Worm (Caenorhabditis elegans) whole organism, late embryonic: ENCODE results near the gene ver-1.

Source experiments
- C08G9.2 ChIP-seq: sonication (generic microtip); optimal IDR thresholded peaks from 2 replicates; lab custom pipeline; 2016; ENCODE audit warnings: mild to moderate bottlenecking, missing genetic modification characterization, moderate library complexity, missing compliant biosample characterization
- F13H6.1 ChIP-seq: sonication (generic microtip); optimal IDR thresholded peaks from 2 replicates; lab custom pipeline; 2016; ENCODE audit warnings: missing genetic modification characterization, missing compliant biosample characterization
- K02D7.2 ChIP-seq: sonication (generic microtip); optimal IDR thresholded peaks from 2 replicates; lab custom pipeline; 2017; ENCODE audit warnings: mild to moderate bottlenecking, missing genetic modification characterization, missing compliant biosample characterization
- T23F11.4 ChIP-seq: fragments of 200-800 bp; sonication (Bioruptor generic); optimal IDR thresholded peaks from 2 replicates; lab custom pipeline; 2018; ENCODE audit warnings: mild to moderate bottlenecking, missing genetic modification characterization, missing compliant biosample characterization
- ahr-1 ChIP-seq: sonication (generic microtip); optimal IDR thresholded peaks from 2 replicates; lab custom pipeline; 2016; ENCODE audit warnings: missing genetic modification characterization, missing compliant biosample characterization
- ama-1 ChIP-seq: fragments of 150-350 bp; optimal IDR thresholded peaks from 2 replicates; lab custom pipeline; 2014
- ceh-18 ChIP-seq: sonication (generic microtip); optimal IDR thresholded peaks from 2 replicates; lab custom pipeline; 2016; ENCODE audit warnings: missing genetic modification characterization, missing compliant biosample characterization
- ceh-19 ChIP-seq: fragments of 200-800 bp; sonication (Bioruptor generic); optimal IDR thresholded peaks from 2 replicates; lab custom pipeline; 2018; ENCODE audit warnings: mild to moderate bottlenecking, missing genetic modification characterization, missing compliant biosample characterization
- ceh-2 ChIP-seq: sonication (generic microtip); optimal IDR thresholded peaks from 2 replicates; lab custom pipeline; 2016; ENCODE audit warnings: missing genotype, missing genetic modification characterization, missing compliant biosample characterization
- ceh-30 ChIP-seq: fragments of 150-350 bp; optimal IDR thresholded peaks from 2 replicates; lab custom pipeline; 2014; ENCODE audit warnings: missing biosample characterization, missing genetic modification characterization
- ceh-31 ChIP-seq: sonication (generic microtip); optimal IDR thresholded peaks from 2 replicates; lab custom pipeline; 2016; ENCODE audit warnings: missing genetic modification characterization, missing compliant biosample characterization
- ceh-34 ChIP-seq: sonication (generic microtip); optimal IDR thresholded peaks from 2 replicates; lab custom pipeline; 2016; ENCODE audit warnings: mild to moderate bottlenecking, missing genetic modification characterization, missing compliant biosample characterization
- ceh-6 ChIP-seq: fragments of 200-800 bp; sonication (Bioruptor generic); optimal IDR thresholded peaks from 2 replicates; lab custom pipeline; 2018; ENCODE audit warnings: mild to moderate bottlenecking, missing genetic modification characterization, missing compliant biosample characterization
- ceh-9 ChIP-seq: sonication (generic microtip); optimal IDR thresholded peaks from 2 replicates; lab custom pipeline; 2016; ENCODE audit warnings: mild to moderate bottlenecking, missing genetic modification characterization, inconsistent platforms, missing compliant biosample characterization
- dve-1 ChIP-seq: sonication (generic microtip); optimal IDR thresholded peaks from 2 replicates; lab custom pipeline; 2017; ENCODE audit warnings: antibody characterized with exemption, mild to moderate bottlenecking, missing genetic modification characterization, missing compliant biosample characterization
- elt-4 ChIP-seq: sonication (generic microtip); optimal IDR thresholded peaks from 2 replicates; lab custom pipeline; 2016; ENCODE audit warnings: missing genetic modification characterization, missing compliant biosample characterization
- ets-4 ChIP-seq: sonication (generic microtip); optimal IDR thresholded peaks from 2 replicates; lab custom pipeline; 2016; ENCODE audit warnings: missing genetic modification characterization, missing compliant biosample characterization
- eyg-1 ChIP-seq: sonication (generic microtip); optimal IDR thresholded peaks from 2 replicates; lab custom pipeline; 2016; ENCODE audit warnings: missing genotype, missing genetic modification characterization, missing compliant biosample characterization
- fax-1 ChIP-seq: sonication (generic microtip); optimal IDR thresholded peaks from 2 replicates; lab custom pipeline; 2016; ENCODE audit warnings: missing genotype, missing genetic modification characterization, missing compliant biosample characterization
- fkh-10 ChIP-seq: fragments of 150-350 bp; optimal IDR thresholded peaks from 2 replicates; lab custom pipeline; 2014; ENCODE audit warnings: missing biosample characterization, missing genetic modification reagents, missing genetic modification characterization
- fkh-6 ChIP-seq: sonication (generic microtip); optimal IDR thresholded peaks from 2 replicates; lab custom pipeline; 2016; ENCODE audit warnings: missing genetic modification characterization, missing compliant biosample characterization
- gmeb-2 ChIP-seq: sonication (generic microtip); optimal IDR thresholded peaks from 2 replicates; lab custom pipeline; 2016; ENCODE audit warnings: missing genetic modification characterization, inconsistent platforms, missing compliant biosample characterization
- hlh-15 ChIP-seq: sonication (generic microtip); optimal IDR thresholded peaks from 2 replicates; lab custom pipeline; 2016; ENCODE audit warnings: missing genetic modification characterization, missing compliant biosample characterization
- hlh-30 ChIP-seq: sonication (generic microtip); optimal IDR thresholded peaks from 2 replicates; lab custom pipeline; 2017; ENCODE audit warnings: antibody characterized with exemption, missing genetic modification characterization, missing compliant biosample characterization; ENCODE audit not compliant: insufficient read depth
- hlh-6 ChIP-seq: sonication (generic microtip); optimal IDR thresholded peaks from 2 replicates; lab custom pipeline; 2016; ENCODE audit warnings: missing genotype, missing genetic modification characterization, missing compliant biosample characterization
- hlh-8 ChIP-seq: sonication (generic microtip); optimal IDR thresholded peaks from 2 replicates; lab custom pipeline; 2016; ENCODE audit warnings: missing genotype, missing genetic modification characterization, missing compliant biosample characterization
- lin-11 ChIP-seq: fragments of 200-800 bp; sonication (Bioruptor generic); optimal IDR thresholded peaks from 2 replicates; lab custom pipeline; 2018; ENCODE audit warnings: mild to moderate bottlenecking, missing genetic modification characterization, missing compliant biosample characterization
- madf-2 ChIP-seq: sonication (generic microtip); optimal IDR thresholded peaks from 2 replicates; lab custom pipeline; 2017; ENCODE audit warnings: missing genetic modification characterization, missing compliant biosample characterization
- nfya-1 ChIP-seq: sonication (generic microtip); optimal IDR thresholded peaks from 2 replicates; lab custom pipeline; 2017; ENCODE audit warnings: missing genetic modification characterization, mild to moderate bottlenecking, missing compliant biosample characterization, antibody characterized with exemption, moderate library complexity
- nhr-11 ChIP-seq: fragments of 150-350 bp; optimal IDR thresholded peaks from 2 replicates; lab custom pipeline; 2014; ENCODE audit warnings: missing biosample characterization, missing genetic modification characterization
- npax-4 ChIP-seq: sonication (generic microtip); optimal IDR thresholded peaks from 2 replicates; lab custom pipeline; 2016; ENCODE audit warnings: missing genetic modification characterization, missing compliant biosample characterization
- pag-3 ChIP-seq: sonication (generic microtip); optimal IDR thresholded peaks from 2 replicates; lab custom pipeline; 2016; ENCODE audit warnings: missing compliant biosample characterization, missing genetic modification characterization, borderline replicate concordance
- pat-9 ChIP-seq: fragments of 200-800 bp; sonication (Bioruptor generic); optimal IDR thresholded peaks from 2 replicates; lab custom pipeline; 2018; ENCODE audit warnings: mild to moderate bottlenecking, missing genetic modification characterization, moderate library complexity, missing compliant biosample characterization
- pax-1 ChIP-seq: fragments of 150-350 bp; optimal IDR thresholded peaks from 2 replicates; lab custom pipeline; 2014; ENCODE audit warnings: missing biosample characterization, missing genetic modification characterization
- pqm-1 ChIP-seq: sonication (generic microtip); optimal IDR thresholded peaks from 2 replicates; lab custom pipeline; 2016; ENCODE audit warnings: missing genetic modification characterization, missing compliant biosample characterization
- pros-1 ChIP-seq: fragments of 150-350 bp; optimal IDR thresholded peaks from 2 replicates; lab custom pipeline; 2014; ENCODE audit warnings: missing biosample characterization, missing genetic modification reagents, missing genetic modification characterization
- rnt-1 ChIP-seq: sonication (generic microtip); optimal IDR thresholded peaks from 2 replicates; lab custom pipeline; 2016; ENCODE audit warnings: missing genetic modification characterization, missing compliant biosample characterization
- sdc-2 ChIP-seq: sonication (generic microtip); optimal IDR thresholded peaks from 2 replicates; lab custom pipeline; 2016; ENCODE audit warnings: missing genotype, missing genetic modification characterization, missing compliant biosample characterization
- sox-4 ChIP-seq: sonication (generic microtip); optimal IDR thresholded peaks from 2 replicates; lab custom pipeline; 2017; ENCODE audit warnings: mild to moderate bottlenecking, missing genetic modification characterization, inconsistent platforms, missing compliant biosample characterization
- syd-9 ChIP-seq: sonication (generic microtip); optimal IDR thresholded peaks from 2 replicates; lab custom pipeline; 2016; ENCODE audit warnings: mild to moderate bottlenecking, missing genetic modification characterization, moderate library complexity, missing compliant biosample characterization
- tbx-2 ChIP-seq: sonication (generic microtip); optimal IDR thresholded peaks from 2 replicates; lab custom pipeline; 2016; ENCODE audit warnings: missing genetic modification characterization, missing compliant biosample characterization
- ttx-3 ChIP-seq: sonication (generic microtip); optimal IDR thresholded peaks from 2 replicates; lab custom pipeline; 2016; ENCODE audit warnings: missing genetic modification reagents, missing genetic modification characterization, missing compliant biosample characterization
- ztf-16 ChIP-seq: sonication (generic microtip); optimal IDR thresholded peaks from 2 replicates; lab custom pipeline; 2017; ENCODE audit warnings: missing genetic modification characterization, missing compliant biosample characterization

Gene ver-1

ce11 chrIII:145078-145477 lies 11.5 kb upstream of the ver-1 start, which contains the start of the genes T17A3.12 and fbxb-83:
Gene T17A3.12 (minus strand): TSS chrIII:145178.
Gene fbxb-83 (minus strand): TSS chrIII:145211.
- TF ChIP-seq ceh-6, result no peak
- no peak for TF ChIP-seq pqm-1 (tag; lab: Kevin White, UChicago)
- TF ChIP-seq fax-1 (tag; lab: Kevin White, UChicago), result no peak
- TF ChIP-seq ztf-16 (tag; lab: Kevin White, UChicago), result no peak
- TF ChIP-seq pros-1, result no peak
- no peak for TF ChIP-seq tbx-2 (tag; lab: Kevin White, UChicago)
- TF ChIP-seq pax-1 (tag; lab: Kevin White, UChicago), result no peak
- no peak for TF ChIP-seq madf-2
- no peak for TF ChIP-seq ahr-1
- TF ChIP-seq ceh-34 (tag; lab: Kevin White, UChicago), result no peak
- no peak for TF ChIP-seq pat-9 (tag; lab: Kevin White, UChicago)

ce11 chrIII:146369-146768 lies 10.3 kb upstream of the ver-1 start, which contains the start of gene fbxb-84:
Gene fbxb-84 (minus strand): TSS chrIII:146469.
- TF ChIP-seq pag-3 (tag; lab: Kevin White, UChicago) (no peak), ceh-19 (GFP tag; lab: Kevin White, UChicago) (no peak), T23F11.4 (GFP tag; lab: Kevin White, UChicago) (no peak), pqm-1 (tag; lab: Kevin White, UChicago) (no peak), ceh-6 (no peak), ttx-3 (tag; lab: Kevin White, UChicago) (no peak), fkh-10 (GFP tag; lab: Kevin White, UChicago) (no peak)

DNA sequence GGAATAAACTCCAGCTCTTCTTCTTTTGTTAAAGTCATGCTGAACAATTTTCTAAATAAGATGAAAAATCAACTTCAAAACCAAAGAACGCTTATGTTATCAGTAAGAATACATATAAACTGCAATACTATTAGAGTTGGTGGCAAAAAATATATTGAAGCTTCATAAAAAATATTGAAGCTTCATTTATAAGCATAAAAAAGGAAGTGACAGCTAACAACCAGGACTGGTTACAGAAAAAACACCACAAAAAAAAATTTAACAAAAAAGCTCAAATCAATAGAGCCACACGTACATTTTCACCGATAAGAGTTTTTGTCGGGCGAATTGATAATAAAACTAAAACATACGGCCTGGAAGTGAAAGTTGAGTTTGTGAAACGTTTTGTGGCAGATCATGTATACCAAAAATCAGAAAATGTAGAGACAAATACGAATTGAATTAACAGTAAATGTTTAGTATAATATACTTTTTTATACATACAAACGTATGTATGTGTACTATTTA lies 9.0 kb upstream of the ver-1 start, which contains the start of gene sqst-5:
Gene sqst-5 (minus strand): TSS at position 51 of the 507 bp plus-strand sequence.
- TF ChIP-seq F13H6.1 (no peak), rnt-1 (tag; lab: Kevin White, UChicago) (no peak), ceh-31 (no peak), dve-1 (tag; lab: Kevin White, UChicago) (no peak), ahr-1 (no peak), hlh-30 (no peak), sdc-2 (tag; lab: Kevin White, UChicago) (no peak), ets-4 (tag; lab: Kevin White, UChicago) (no peak), ceh-18 (tag; lab: Kevin White, UChicago) (no peak), ceh-2 (no peak), hlh-15 (tag; lab: Kevin White, UChicago) (no peak), pat-9 (tag; lab: Kevin White, UChicago) (no peak), ztf-16 (tag; lab: Kevin White, UChicago) (no peak)

DNA sequence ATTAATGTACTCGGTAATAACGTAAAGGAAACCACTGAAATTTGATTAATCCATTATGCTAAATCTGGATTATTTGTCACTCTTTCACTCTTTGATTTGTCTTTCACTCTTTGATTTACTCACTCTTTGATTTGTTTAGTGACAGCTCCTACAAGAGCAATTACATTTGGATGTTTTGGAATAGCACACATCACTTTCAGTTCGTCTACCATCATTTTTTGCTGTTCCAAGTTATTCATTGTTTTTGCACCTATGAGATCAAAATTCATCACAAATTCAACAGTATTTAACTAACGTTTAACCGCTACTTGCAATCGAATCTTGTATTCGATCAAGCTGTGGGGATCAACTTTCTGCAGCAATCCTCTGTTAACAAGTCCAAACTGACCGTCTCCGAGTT lies 7.5 kb upstream of the ver-1 start:
- no peak for TF ChIP-seq fkh-6 (tag; lab: Kevin White, UChicago)
- TF ChIP-seq ama-1, result no peak
- no peak for TF ChIP-seq hlh-8
- TF ChIP-seq ceh-9 (tag; lab: Kevin White, UChicago), result no peak
- TF ChIP-seq C08G9.2 (tag; lab: Kevin White, UChicago), result no peak
- no peak for TF ChIP-seq ttx-3 (tag; lab: Kevin White, UChicago)
- TF ChIP-seq fkh-10 (GFP tag; lab: Kevin White, UChicago), result no peak
- no peak for TF ChIP-seq lin-11
- TF ChIP-seq hlh-6 (tag; lab: Kevin White, UChicago), result no peak
- TF ChIP-seq nfya-1 (tag; lab: Kevin White, UChicago), result no peak
- no peak for TF ChIP-seq K02D7.2 (tag; lab: Kevin White, UChicago)
- no peak for TF ChIP-seq tbx-2 (tag; lab: Kevin White, UChicago)

- TF ChIP-seq ceh-2 (no peak), ceh-30 (tag; lab: Kevin White, UChicago) (no peak), sox-4 (no peak), pag-3 (tag; lab: Kevin White, UChicago) (no peak), elt-4 (tag; lab: Kevin White, UChicago) (no peak), gmeb-2 (tag; lab: Kevin White, UChicago) (no peak), nfya-1 (tag; lab: Kevin White, UChicago) (no peak), ceh-6 (no peak), syd-9 (no peak), pat-9 (tag; lab: Kevin White, UChicago) (no peak), eyg-1 (tag; lab: Kevin White, UChicago) (no peak), nhr-11 (tag; lab: Kevin White, UChicago) (no peak), npax-4 (tag; lab: Kevin White, UChicago) (no peak)
Observed at ce11 chrIII:151084-151483, 5.5 kb upstream of the ver-1 start.
